Fruit fly (Drosophila melanogaster) whole organism, embryonic: ENCODE data around the gene por.

Experiments used
- Abd-B ChIP-seq: fragments of 200-800 bp; sonication (Bioruptor generic); optimal IDR thresholded peaks from 2 replicates; lab custom pipeline; 2018; ENCODE audit warnings: missing biosample characterization, mild to moderate bottlenecking, missing genetic modification characterization, moderate library complexity
- Bdp1 ChIP-seq: fragments of 200-800 bp; sonication (Bioruptor generic); optimal IDR thresholded peaks from 3 replicates; lab custom pipeline; 2016; ENCODE audit warnings: missing biosample characterization, missing genetic modification characterization
- CG11093 ChIP-seq: fragments of 200-800 bp; sonication (Bioruptor generic); IDR thresholded peaks from 3 replicates; pipeline ENCODE4 v1.3.6; 2022; ENCODE audit warnings: missing biosample characterization, missing genetic modification characterization
- CG12219 ChIP-seq: fragments of 200-800 bp; sonication (Bioruptor generic); optimal IDR thresholded peaks from 3 replicates; lab custom pipeline; 2018; ENCODE audit warnings: missing biosample characterization, mild to moderate bottlenecking, missing genetic modification characterization
- CG12744 ChIP-seq: fragments of 200-800 bp; sonication (Bioruptor generic); optimal IDR thresholded peaks from 2 replicates; lab custom pipeline; 2016; ENCODE audit warnings: missing biosample characterization, missing genetic modification characterization
- CG14965 ChIP-seq: fragments of 200-800 bp; sonication (Bioruptor generic); optimal IDR thresholded peaks from 2 replicates; lab custom pipeline; 2016; ENCODE audit warnings: missing biosample characterization, missing genetic modification characterization, borderline replicate concordance
- CG15073 ChIP-seq: fragments of 200-800 bp; sonication (Bioruptor generic); optimal IDR thresholded peaks from 2 replicates; lab custom pipeline; 2016; ENCODE audit warnings: missing biosample characterization, missing genetic modification characterization
- CG15269 ChIP-seq: fragments of 200-800 bp; sonication (Bioruptor generic); optimal IDR thresholded peaks from 2 replicates; lab custom pipeline; 2018; ENCODE audit warnings: missing biosample characterization, mild to moderate bottlenecking, missing genetic modification characterization, moderate library complexity
- CG16779 ChIP-seq: fragments of 200-800 bp; sonication (Bioruptor generic); IDR thresholded peaks from 2 replicates; pipeline ENCODE4 v1.3.6; 2022; ENCODE audit warnings: missing biosample characterization, missing genetic modification characterization
- CG16815 ChIP-seq: fragments of 200-800 bp; sonication (Bioruptor generic); optimal IDR thresholded peaks from 3 replicates; lab custom pipeline; 2017; ENCODE audit warnings: missing biosample characterization, mild to moderate bottlenecking, missing genetic modification characterization
- CG17359 ChIP-seq: fragments of 200-800 bp; sonication (Bioruptor generic); optimal IDR thresholded peaks from 3 replicates; lab custom pipeline; 2018; ENCODE audit warnings: missing biosample characterization, mild to moderate bottlenecking, missing genetic modification characterization, moderate library complexity
- CG17361 ChIP-seq: fragments of 200-800 bp; sonication (Bioruptor generic); IDR thresholded peaks from 3 replicates; pipeline ENCODE4 v1.3.6; 2022; ENCODE audit warnings: missing biosample characterization, missing genetic modification characterization
- CG30403 ChIP-seq: fragments of 200-800 bp; sonication (Bioruptor generic); optimal IDR thresholded peaks from 3 replicates; lab custom pipeline; 2016; ENCODE audit warnings: missing biosample characterization, missing genetic modification characterization
- CG31365 ChIP-seq: fragments of 200-800 bp; sonication (Bioruptor generic); optimal IDR thresholded peaks from 2 replicates; lab custom pipeline; 2018; ENCODE audit warnings: missing biosample characterization, mild to moderate bottlenecking, missing genetic modification characterization
- CG33213 ChIP-seq: fragments of 200-800 bp; sonication (Bioruptor generic); optimal IDR thresholded peaks from 3 replicates; lab custom pipeline; 2016; ENCODE audit warnings: missing biosample characterization, missing genetic modification characterization
- CG4730 ChIP-seq: fragments of 200-800 bp; sonication (Bioruptor generic); IDR thresholded peaks from 2 replicates; pipeline ENCODE4 v1.3.6; 2022; ENCODE audit warnings: missing biosample characterization, missing genetic modification characterization
- CG4854 ChIP-seq: fragments of 200-800 bp; sonication (Bioruptor generic); optimal IDR thresholded peaks from 2 replicates; lab custom pipeline; 2016; ENCODE audit warnings: missing biosample characterization, missing genetic modification characterization, inconsistent platforms
- CG7357 ChIP-seq: fragments of 200-800 bp; sonication (Bioruptor generic); IDR thresholded peaks from 3 replicates; pipeline ENCODE4 v1.3.6; 2022; ENCODE audit warnings: missing biosample characterization, missing genetic modification characterization
- CG8089 ChIP-seq: fragments of 200-800 bp; sonication (Bioruptor generic); optimal IDR thresholded peaks from 3 replicates; lab custom pipeline; 2016; ENCODE audit warnings: missing biosample characterization, missing genetic modification characterization
- CG8281 ChIP-seq: fragments of 200-800 bp; sonication (Bioruptor generic); optimal IDR thresholded peaks from 2 replicates; lab custom pipeline; 2018; ENCODE audit warnings: missing biosample characterization, mild to moderate bottlenecking, missing genetic modification characterization, moderate library complexity
- CG8388 ChIP-seq: fragments of 200-800 bp; sonication (Bioruptor generic); optimal IDR thresholded peaks from 2 replicates; lab custom pipeline; 2019; ENCODE audit warnings: missing biosample characterization, mild to moderate bottlenecking, missing genetic modification characterization, moderate library complexity
- CG8924 ChIP-seq: fragments of 200-800 bp; optimal IDR thresholded peaks from 3 replicates; lab custom pipeline; 2019; ENCODE audit warnings: missing biosample characterization, mild to moderate bottlenecking, missing genetic modification characterization, moderate library complexity
- CG9797 ChIP-seq: fragments of 200-800 bp; sonication (Bioruptor generic); optimal IDR thresholded peaks from 3 replicates; lab custom pipeline; 2018; ENCODE audit warnings: missing biosample characterization, mild to moderate bottlenecking, missing genetic modification characterization
- CG9932 ChIP-seq: fragments of 200-800 bp; sonication (Bioruptor generic); IDR thresholded peaks from 2 replicates; pipeline ENCODE4 v1.3.6; 2022; ENCODE audit warnings: missing biosample characterization, missing genetic modification characterization
- D ChIP-seq, 2 experiments: fragments of 200-800 bp in 1 of 2; fragments of >200 bp in 1 of 2; sonication (Bioruptor generic) in 1 of 2; optimal IDR thresholded peaks; 2 replicates in 1 of 2; 3 replicates in 1 of 2; lab custom pipeline; 2017; ENCODE audit warnings: mild to moderate bottlenecking in 1 of 2, missing biosample characterization in 1 of 2, missing genetic modification characterization in 1 of 2, missing genetic modification reagents in 1 of 2
- Dbx ChIP-seq: fragments of 200-800 bp; sonication (Bioruptor generic); IDR thresholded peaks from 3 replicates; pipeline ENCODE4 v1.3.6; 2022; ENCODE audit warnings: missing biosample characterization, missing genetic modification characterization
- Deaf1 ChIP-seq: fragments of 200-800 bp; optimal IDR thresholded peaks from 3 replicates; lab custom pipeline; 2019; ENCODE audit warnings: missing biosample characterization, mild to moderate bottlenecking, missing genetic modification characterization, moderate library complexity
- Dip2 ChIP-seq: fragments of 200-800 bp; sonication (Bioruptor generic); IDR thresholded peaks from 2 replicates; pipeline ENCODE4 v1.3.6; 2022; ENCODE audit warnings: missing biosample characterization, missing genetic modification characterization
- Dp ChIP-seq: fragments of 200-800 bp; sonication (Bioruptor generic); optimal IDR thresholded peaks from 2 replicates; lab custom pipeline; 2018; ENCODE audit warnings: missing biosample characterization, mild to moderate bottlenecking, missing genetic modification characterization, moderate library complexity
- MBD-R2 ChIP-seq: fragments of 200-800 bp; sonication (Bioruptor generic); IDR thresholded peaks from 2 replicates; pipeline ENCODE4 v1.3.6; 2022; ENCODE audit warnings: missing biosample characterization, missing genetic modification characterization
- Max ChIP-seq: fragments of 200-800 bp; sonication (Bioruptor generic); optimal IDR thresholded peaks from 2 replicates; lab custom pipeline; 2016; ENCODE audit warnings: missing biosample characterization, mild to moderate bottlenecking, missing genetic modification characterization
- NC2β ChIP-seq: fragments of 200-800 bp; sonication (Bioruptor generic); optimal IDR thresholded peaks from 2 replicates; lab custom pipeline; 2016; ENCODE audit warnings: missing biosample characterization, missing genetic modification characterization
- NfI ChIP-seq: fragments of 200-800 bp; sonication (Bioruptor generic); optimal IDR thresholded peaks from 3 replicates; lab custom pipeline; 2018; ENCODE audit warnings: missing biosample characterization, mild to moderate bottlenecking, missing genetic modification characterization, moderate library complexity
- Sox102F ChIP-seq: fragments of 200-800 bp; sonication (Bioruptor generic); optimal IDR thresholded peaks from 2 replicates; lab custom pipeline; 2018; ENCODE audit warnings: missing biosample characterization, mild to moderate bottlenecking, missing genetic modification characterization, moderate library complexity
- YL-1 ChIP-seq: fragments of 200-800 bp; sonication (Bioruptor generic); optimal IDR thresholded peaks from 3 replicates; lab custom pipeline; 2017; ENCODE audit warnings: missing biosample characterization, mild to moderate bottlenecking, missing genetic modification characterization
- aop ChIP-seq: fragments of 200-800 bp; sonication (Bioruptor generic); IDR thresholded peaks from 2 replicates; pipeline ENCODE4 v1.3.6; 2022; ENCODE audit warnings: missing biosample characterization, missing genetic modification characterization
- ash1 ChIP-seq: fragments of 200-800 bp; sonication (Bioruptor generic); optimal IDR thresholded peaks from 2 replicates; lab custom pipeline; 2018; ENCODE audit warnings: missing biosample characterization, mild to moderate bottlenecking, missing genetic modification characterization
- cad ChIP-seq: fragments of >200 bp; optimal IDR thresholded peaks from 2 replicates; lab custom pipeline; 2017; ENCODE audit warnings: missing biosample characterization, missing genetic modification characterization
- cas ChIP-seq: fragments of 200-800 bp; sonication (Bioruptor generic); IDR thresholded peaks from 2 replicates; pipeline ENCODE4 v1.3.6; 2022; ENCODE audit warnings: missing biosample characterization, missing genetic modification characterization
- gem ChIP-seq: fragments of 200-800 bp; sonication (Bioruptor generic); optimal IDR thresholded peaks from 2 replicates; lab custom pipeline; 2019; ENCODE audit warnings: missing biosample characterization, mild to moderate bottlenecking, missing genetic modification characterization, moderate library complexity
- mld ChIP-seq: fragments of 200-800 bp; sonication (Bioruptor generic); IDR thresholded peaks from 3 replicates; pipeline ENCODE4 v1.3.6; 2022; ENCODE audit warnings: missing biosample characterization, missing genetic modification characterization; ENCODE audit not compliant: partially characterized antibody
- org-1 ChIP-seq: fragments of 200-800 bp; sonication (Bioruptor generic); optimal IDR thresholded peaks from 2 replicates; lab custom pipeline; 2017; ENCODE audit warnings: missing biosample characterization, missing genetic modification characterization
- salm ChIP-seq: fragments of 200-800 bp; sonication (Bioruptor generic); optimal IDR thresholded peaks from 2 replicates; lab custom pipeline; 2018; ENCODE audit warnings: missing biosample characterization, mild to moderate bottlenecking, missing genetic modification characterization
- sens ChIP-seq: fragments of 200-800 bp; sonication (Bioruptor generic); peaks from one replicate; lab custom pipeline; 2016; ENCODE audit warnings: missing biosample characterization, missing genetic modification characterization
- sim ChIP-seq: fragments of 200-800 bp; sonication (Bioruptor generic); IDR thresholded peaks from 2 replicates; pipeline ENCODE4 v1.3.6; 2022; ENCODE audit warnings: missing biosample characterization, missing genetic modification characterization
- sna ChIP-seq: fragments of 200-800 bp; sonication (Bioruptor generic); IDR thresholded peaks from 2 replicates; pipeline ENCODE4 v1.3.6; 2022; ENCODE audit warnings: missing biosample characterization, missing genetic modification characterization; ENCODE audit not compliant: partially characterized antibody
- sqz ChIP-seq: fragments of 200-800 bp; sonication (Bioruptor generic); optimal IDR thresholded peaks from 3 replicates; lab custom pipeline; 2018; ENCODE audit warnings: missing biosample characterization, mild to moderate bottlenecking, missing genetic modification characterization
- zen2 ChIP-seq: fragments of 200-800 bp; sonication (Bioruptor generic); IDR thresholded peaks from 3 replicates; pipeline ENCODE4 v1.3.6; 2022; ENCODE audit warnings: missing biosample characterization, missing genetic modification characterization; ENCODE audit not compliant: partially characterized antibody
- zfh2 ChIP-seq: fragments of 200-800 bp; sonication (Bioruptor generic); optimal IDR thresholded peaks from 2 replicates; lab custom pipeline; 2016; ENCODE audit warnings: missing biosample characterization, missing genetic modification characterization

por gene

dm6 chrX:18366851-18367649 lies 12.6 kb downstream of the por start (continued):
- TF ChIP-seq CG8924 = peak; percentile 82
- TF ChIP-seq CG15269 (tag; lab: Kevin White, UChicago) = peak; percentile 90
- peak; percentile 30 for TF ChIP-seq Max (GFP tag; lab: Kevin White, UChicago)
- peak; percentile 37 for TF ChIP-seq ash1 (GFP tag; lab: Kevin White, UChicago)
- TF ChIP-seq org-1 (GFP tag; lab: Kevin White, UChicago) = peak; percentile 48
- TF ChIP-seq CG4730 (GFP tag; lab: Robert Waterston, UW) = peak; percentile 36; the same call in 1 of the 2 replicates
- peak; percentile 72 for TF ChIP-seq CG7357 (GFP tag; lab: Robert Waterston, UW)
- TF ChIP-seq YL-1 = no peak
- peak; percentile 90 for TF ChIP-seq sens
- TF ChIP-seq CG8281 = peak; percentile 54
- peak; percentile 90 for TF ChIP-seq CG9932 (GFP tag; lab: Robert Waterston, UW)
- TF ChIP-seq Bdp1 (GFP tag; lab: Kevin White, UChicago) = peak; percentile 33
- peak; percentile 19 for TF ChIP-seq CG4854
- no peak for TF ChIP-seq CG14965 (GFP tag; lab: Kevin White, UChicago)
- TF ChIP-seq cas (GFP tag; lab: Robert Waterston, UW) = peak; percentile 71
- peak; percentile 31 for TF ChIP-seq CG30403 (GFP tag; lab: Kevin White, UChicago)
- TF ChIP-seq Deaf1 (tag; lab: Kevin White, UChicago) = peak; percentile 58
- peak; percentile 61 for TF ChIP-seq CG12744 (GFP tag; lab: Kevin White, UChicago)
- TF ChIP-seq CG31365 (tag; lab: Kevin White, UChicago) = peak; percentile 37
- no peak for TF ChIP-seq mld (GFP tag; lab: Robert Waterston, UW)
- peak; percentile 52 for TF ChIP-seq salm (tag; lab: Kevin White, UChicago)
- TF ChIP-seq CG8388 (GFP tag; lab: Kevin White, UChicago) = peak; percentile 37
- TF ChIP-seq Dp (GFP tag; lab: Kevin White, UChicago) = no peak
- no peak for TF ChIP-seq sqz
- no peak for TF ChIP-seq aop (GFP tag; lab: Robert Waterston, UW)
- no peak for TF ChIP-seq CG9797
- TF ChIP-seq CG17359 (tag; lab: Kevin White, UChicago) = peak; percentile 77
- TF ChIP-seq CG11093 (GFP tag; lab: Robert Waterston, UW) = peak; percentile 75; the same call in 2 of the 3 replicates
- peak; percentile 81 for TF ChIP-seq gem
- TF ChIP-seq CG17361 (GFP tag; lab: Robert Waterston, UW) = peak; percentile 46; the same call in 2 of the 3 replicates
- TF ChIP-seq Abd-B = peak; percentile 87
- TF ChIP-seq CG16815 (GFP tag; lab: Kevin White, UChicago) = peak; percentile 54
- peak; percentile 80 for TF ChIP-seq NfI (GFP tag; lab: Kevin White, UChicago)
- TF ChIP-seq sim (GFP tag; lab: Robert Waterston, UW) = no peak
- no peak for TF ChIP-seq CG15073 (GFP tag; lab: Kevin White, UChicago)
- peak; percentile 86 for TF ChIP-seq zfh2 (GFP tag; lab: Kevin White, UChicago)
- no peak for TF ChIP-seq CG33213 (GFP tag; lab: Kevin White, UChicago)
- peak; percentile 39; the same call in 1 of the 2 replicates for TF ChIP-seq MBD-R2 (GFP tag; lab: Robert Waterston, UW)
- TF ChIP-seq sna (GFP tag; lab: Robert Waterston, UW) = no peak
- peak; percentile 28 for TF ChIP-seq NC2β
- TF ChIP-seq zen2 (GFP tag; lab: Robert Waterston, UW) = no peak
- no peak for TF ChIP-seq CG16779 (GFP tag; lab: Robert Waterston, UW)
- TF ChIP-seq Sox102F = peak; percentile 56
- peak; percentile 20 for TF ChIP-seq CG8089 (GFP tag; lab: Kevin White, UChicago)
- no peak for TF ChIP-seq D (optimal IDR thresholded peaks at IDR 0.05; lab: Kevin White, UChicago)
- TF ChIP-seq D (GFP tag; optimal IDR thresholded peaks at IDR 0.05; lab: Kevin White, UChicago) = no peak
- peak; percentile 78 for TF ChIP-seq Dbx (GFP tag; lab: Robert Waterston, UW)
- peak; percentile 75 for TF ChIP-seq CG12219 (GFP tag; lab: Kevin White, UChicago)
- no peak for TF ChIP-seq cad (GFP tag; lab: Kevin White, UChicago)
- no peak for TF ChIP-seq Dip2 (GFP tag; lab: Robert Waterston, UW)
